Worm (Caenorhabditis elegans) whole organism, L3 larva: Measurements from ENCODE around the gene K08C7.4.
"Not testable (repeated sequence)": the region's sequence is repeated elsewhere in the genome, so short reads cannot be mapped to it uniquely, and the experiment has no call there.

Source experiments
- aly-2 ChIP-seq: fragments of 150-350 bp; optimal IDR thresholded peaks from 2 replicates; lab custom pipeline; 2014; ENCODE audit warnings: missing biosample characterization, missing genetic modification characterization
- ama-1 ChIP-seq: fragments of 150-350 bp; optimal IDR thresholded peaks from 2 replicates; lab custom pipeline; 2018
- ceh-28 ChIP-seq: fragments of 150-350 bp; optimal IDR thresholded peaks from 2 replicates; lab custom pipeline; 2014; ENCODE audit warnings: missing biosample characterization, missing genetic modification reagents, missing genetic modification characterization
- ceh-82 ChIP-seq: fragments of 150-350 bp; optimal IDR thresholded peaks from 2 replicates; lab custom pipeline; 2014; ENCODE audit warnings: missing biosample characterization, missing genetic modification characterization
- daf-12 ChIP-seq: fragments of 150-350 bp; optimal IDR thresholded peaks from 2 replicates; lab custom pipeline; 2014; ENCODE audit warnings: missing biosample characterization, missing genetic modification reagents, missing genetic modification characterization
- egl-27 ChIP-seq: sonication (generic microtip); optimal IDR thresholded peaks from 4 replicates; lab custom pipeline; 2017; ENCODE audit warnings: missing biosample characterization, missing genetic modification reagents, missing genetic modification characterization
- egl-5 ChIP-seq: fragments of 150-350 bp; optimal IDR thresholded peaks from 2 replicates; lab custom pipeline; 2017; ENCODE audit warnings: missing biosample characterization, missing genetic modification reagents, missing genetic modification characterization, inconsistent platforms
- elt-1 ChIP-seq: fragments of 150-350 bp; optimal IDR thresholded peaks from 2 replicates; lab custom pipeline; 2014; ENCODE audit warnings: missing biosample characterization, missing genetic modification characterization
- elt-2 ChIP-seq: sonication (generic microtip); optimal IDR thresholded peaks from 2 replicates; lab custom pipeline; 2016; ENCODE audit warnings: missing genetic modification reagents, mild to moderate bottlenecking, missing genetic modification characterization, missing compliant biosample characterization
- elt-3 ChIP-seq, 3 experiments: fragments of 150-350 bp in 1 of 3; sonication (generic microtip) in 2 of 3; optimal IDR thresholded peaks; 2 replicates in 2 of 3; 4 replicates in 1 of 3; lab custom pipeline; 2014 to 2017; ENCODE audit warnings: missing biosample characterization in 3 of 3, missing genetic modification characterization in 3 of 3
- eor-1 ChIP-seq, 2 experiments: fragments of 150-350 bp; optimal IDR thresholded peaks; 2 replicates each; lab custom pipeline; 2014 to 2018; ENCODE audit warnings: missing biosample characterization in 2 of 2, missing genetic modification characterization in 2 of 2
- fkh-10 ChIP-seq: sonication (generic microtip); optimal IDR thresholded peaks from 2 replicates; lab custom pipeline; 2017; ENCODE audit warnings: missing biosample characterization, missing genetic modification reagents, missing genetic modification characterization
- fkh-2 ChIP-seq: fragments of 150-350 bp; optimal IDR thresholded peaks from 2 replicates; lab custom pipeline; 2014; ENCODE audit warnings: missing biosample characterization, missing genetic modification reagents, missing genetic modification characterization
- jun-1 ChIP-seq: fragments of 150-350 bp; optimal IDR thresholded peaks from 2 replicates; lab custom pipeline; 2014; ENCODE audit warnings: missing biosample characterization, missing genetic modification reagents, missing genetic modification characterization
- lsy-12 ChIP-seq: sonication (generic microtip); optimal IDR thresholded peaks from 2 replicates; lab custom pipeline; 2016; ENCODE audit warnings: mild to moderate bottlenecking, missing genetic modification characterization, missing compliant biosample characterization
- mdl-1 ChIP-seq: fragments of 150-350 bp; optimal IDR thresholded peaks from 2 replicates; lab custom pipeline; 2014; ENCODE audit warnings: missing biosample characterization, missing genetic modification characterization
- nhr-11 ChIP-seq: fragments of 150-350 bp; optimal IDR thresholded peaks from 2 replicates; lab custom pipeline; 2014; ENCODE audit warnings: missing biosample characterization, missing genetic modification characterization
- nhr-12 ChIP-seq: fragments of 150-350 bp; optimal IDR thresholded peaks from 2 replicates; lab custom pipeline; 2014; ENCODE audit warnings: missing biosample characterization, missing genetic modification characterization
- nhr-237 ChIP-seq: fragments of 150-350 bp; optimal IDR thresholded peaks from 2 replicates; lab custom pipeline; 2014; ENCODE audit warnings: missing biosample characterization, missing genetic modification characterization
- nhr-25 ChIP-seq: sonication (generic microtip); optimal IDR thresholded peaks from 2 replicates; lab custom pipeline; 2017; ENCODE audit warnings: missing biosample characterization, missing genetic modification characterization
- nhr-28 ChIP-seq: fragments of 150-350 bp; optimal IDR thresholded peaks from 2 replicates; lab custom pipeline; 2014; ENCODE audit warnings: missing biosample characterization, missing genetic modification characterization
- nhr-43 ChIP-seq: sonication (generic microtip); optimal IDR thresholded peaks from 2 replicates; lab custom pipeline; 2016; ENCODE audit warnings: mild to moderate bottlenecking, missing genetic modification characterization, missing compliant biosample characterization; ENCODE audit not compliant: poor library complexity, severe bottlenecking
- nhr-76 ChIP-seq: fragments of 150-350 bp; sonication (generic microtip); optimal IDR thresholded peaks from 5 replicates; lab custom pipeline; 2014; ENCODE audit warnings: missing biosample characterization, missing genetic modification characterization
- nhr-77 ChIP-seq: fragments of 150-350 bp; optimal IDR thresholded peaks from 2 replicates; lab custom pipeline; 2014; ENCODE audit warnings: missing biosample characterization, missing genetic modification characterization
- pqm-1 ChIP-seq: fragments of 150-350 bp; optimal IDR thresholded peaks from 2 replicates; lab custom pipeline; 2017; ENCODE audit warnings: missing biosample characterization, missing genetic modification characterization, inconsistent platforms
- sea-2 ChIP-seq: fragments of 150-350 bp; sonication (generic microtip); optimal IDR thresholded peaks from 4 replicates; lab custom pipeline; 2014; ENCODE audit warnings: missing biosample characterization, missing genetic modification reagents, missing genetic modification characterization
- snpc-4 ChIP-seq: fragments of 150-350 bp; optimal IDR thresholded peaks from 2 replicates; lab custom pipeline; 2014; ENCODE audit warnings: missing biosample characterization, missing genetic modification characterization
- tbx-2 ChIP-seq: sonication (generic microtip); optimal IDR thresholded peaks from 2 replicates; lab custom pipeline; 2016; ENCODE audit warnings: mild to moderate bottlenecking, missing genetic modification characterization, missing compliant biosample characterization
- unc-39 ChIP-seq: sonication (generic microtip); optimal IDR thresholded peaks from 4 replicates; lab custom pipeline; 2017; ENCODE audit warnings: missing biosample characterization, missing genetic modification characterization
- unc-62 ChIP-seq: fragments of 150-350 bp; sonication (generic microtip); optimal IDR thresholded peaks from 4 replicates; lab custom pipeline; 2014; ENCODE audit warnings: missing biosample characterization, missing genetic modification reagents, missing genetic modification characterization
- ztf-11 ChIP-seq: fragments of 150-350 bp; optimal IDR thresholded peaks from 2 replicates; lab custom pipeline; 2014; ENCODE audit warnings: missing biosample characterization, missing genetic modification characterization

The K08C7.4 gene

DNA sequence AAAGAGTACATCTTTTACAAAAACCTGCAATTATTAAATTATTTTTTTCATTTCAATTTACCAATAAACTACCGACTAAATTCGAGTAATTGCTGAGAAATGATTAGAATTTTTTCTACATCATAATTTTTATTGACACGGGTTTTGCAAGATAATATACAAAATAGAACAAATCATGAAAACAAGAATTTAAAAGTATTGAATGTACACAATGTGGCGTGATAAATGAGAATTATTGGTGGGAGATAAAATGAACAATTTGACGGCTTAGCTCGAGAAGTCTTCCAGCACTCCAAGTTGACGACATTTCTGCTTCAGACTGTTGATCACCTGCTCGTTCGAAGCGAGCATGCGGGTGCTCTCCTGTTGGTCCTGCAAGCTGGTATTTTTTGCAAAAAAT is 14.9 kb upstream of the K08C7.4 start, which contains the start of gene R102.4:
Gene R102.4, minus strand, starts transcription at position 101 of the 400 bp plus-strand sequence.
- TF ChIP-seq elt-2 (tag; lab: Kevin White, UChicago) (no peak), unc-62 (GFP tag; lab: Kevin White, UChicago) (no peak), nhr-28 (tag; lab: Kevin White, UChicago) (no peak), lsy-12 (no peak), tbx-2 (tag; lab: Kevin White, UChicago) (no peak), egl-5 (tag; lab: Kevin White, UChicago) (no peak)

DNA sequence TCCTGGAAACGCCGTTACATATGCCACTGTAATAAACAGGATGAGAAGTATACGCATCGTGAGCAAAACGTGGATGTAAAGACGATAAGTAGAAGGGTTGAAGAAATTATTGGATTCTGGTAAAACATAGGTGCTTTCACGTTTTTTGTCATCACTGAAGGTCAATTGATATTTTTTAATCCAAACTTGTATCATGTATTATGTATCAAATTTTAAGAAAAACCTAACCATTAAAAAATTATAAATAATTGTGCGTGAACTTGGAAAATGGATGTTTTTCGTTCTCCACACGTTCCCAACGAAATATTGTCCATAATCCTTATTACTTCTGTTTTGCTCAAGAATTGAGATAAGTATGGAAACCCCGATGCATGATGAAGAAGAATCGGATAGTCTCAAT is 9.9 kb upstream of the K08C7.4 start, which contains the start of gene R102.8:
Gene R102.8, minus strand, starts transcription at position 101 of the 400 bp plus-strand sequence.
- TF ChIP-seq nhr-43 (tag; lab: Kevin White, UChicago) (no peak), nhr-237 (tag; lab: Kevin White, UChicago) (no peak), snpc-4 (tag; lab: Kevin White, UChicago) (no peak), egl-5 (tag; lab: Kevin White, UChicago) (no peak)

ce11 chrIV:10688972-10689567 is 8.8 kb upstream of the K08C7.4 start, which contains the start of gene R102.3:
Gene R102.3 (plus strand): TSS chrIV:10689517.
- TF ChIP-seq nhr-11 (tag; lab: Kevin White, UChicago) (peak; percentile 7), fkh-2 (tag; lab: Kevin White, UChicago) (no peak)

ce11 chrIV:10687307-10687706 is 7.0 kb upstream of the K08C7.4 start, which contains the start of gene R102.2:
Gene R102.2 (plus strand): TSS chrIV:10687607.
- TF ChIP-seq nhr-76; nhr-12 (tag; lab: Kevin White, UChicago); nhr-11 (tag; lab: Kevin White, UChicago): not testable (repeated sequence)

DNA sequence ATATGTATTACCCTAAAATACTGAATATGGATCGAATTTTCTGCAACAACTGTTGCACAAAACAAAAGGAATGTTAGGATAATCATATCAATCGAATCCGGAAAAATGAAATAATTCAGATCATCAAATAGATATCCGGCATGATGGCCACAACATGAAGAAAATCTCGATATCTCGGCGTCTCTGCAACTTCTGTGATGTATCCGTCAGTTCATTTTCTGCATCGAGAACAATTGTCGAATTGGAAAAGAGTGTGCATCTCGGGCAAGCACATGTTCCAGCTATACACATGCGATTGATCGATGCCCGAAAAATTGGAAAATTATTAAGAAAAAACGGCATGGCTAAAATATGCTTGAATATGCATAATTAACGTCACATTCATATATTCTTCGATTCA is 5.5 kb upstream of the K08C7.4 start, which contains the start of the genes K08C7.6 and R102.1:
Gene K08C7.6, minus strand, starts transcription at position 101 of the 400 bp plus-strand sequence.
Gene R102.1, plus strand, starts transcription at position 291 of the 400 bp plus-strand sequence.
- TF ChIP-seq unc-39 (tag; lab: Kevin White, UChicago) (no peak), pqm-1 (tag; lab: Kevin White, UChicago) (no peak), sea-2 (GFP tag; lab: Kevin White, UChicago) (no peak), daf-12 (tag; lab: Kevin White, UChicago) (no peak), egl-27 (tag; lab: Kevin White, UChicago) (no peak), nhr-76 (no peak), snpc-4 (tag; lab: Kevin White, UChicago) (no peak), ceh-28 (no peak), aly-2 (tag; lab: Kevin White, UChicago) (no peak), nhr-77 (tag; lab: Kevin White, UChicago) (no peak)

- TF ChIP-seq pqm-1 (tag; lab: Kevin White, UChicago) (peak; percentile 91), ztf-11 (tag; lab: Kevin White, UChicago) (no peak), elt-3 (tag; optimal IDR thresholded peaks at IDR 0.05; lab: Kevin White, UChicago) (no peak), elt-2 (tag; lab: Kevin White, UChicago) (peak; percentile 43), mdl-1 (tag; lab: Kevin White, UChicago) (peak; percentile 29), nhr-12 (tag; lab: Kevin White, UChicago) (no peak), ama-1 (no peak), nhr-43 (tag; lab: Kevin White, UChicago) (peak; percentile 15), elt-1 (no peak), jun-1 (tag; lab: Kevin White, UChicago) (peak; percentile 81)
Observed at ce11 chrIV:10682155-10682749, 2.0 kb upstream of the K08C7.4 start, which contains the start of gene fmo-2. Gene fmo-2 (plus strand): TSS chrIV:10682524.

DNA sequence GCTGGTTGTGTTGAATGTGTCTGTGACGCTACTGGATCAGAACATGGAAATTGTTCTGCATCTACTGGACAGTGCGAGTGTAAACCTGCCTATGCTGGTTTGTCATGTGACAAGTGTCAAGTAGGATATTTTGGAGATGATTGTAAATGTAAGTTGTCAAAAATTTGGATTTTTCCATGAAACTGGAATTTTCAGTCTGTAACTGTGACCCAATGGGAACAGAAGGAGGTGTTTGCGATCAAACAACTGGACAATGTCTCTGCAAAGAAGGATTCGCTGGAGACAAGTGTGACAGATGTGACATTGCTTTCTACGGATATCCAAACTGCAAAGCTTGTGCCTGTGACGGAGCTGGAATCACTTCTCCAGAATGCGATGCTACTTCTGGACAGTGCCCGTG is 11.7 kb downstream of the K08C7.4 start:
- TF ChIP-seq fkh-10 (no peak), ceh-82 (no peak), unc-39 (tag; lab: Kevin White, UChicago) (no peak), eor-1 (tag; optimal IDR thresholded peaks at IDR 0.05; lab: Kevin White, UChicago) (no peak), nhr-25 (tag; lab: Kevin White, UChicago) (no peak), nhr-76 (no peak), unc-62 (GFP tag; lab: Kevin White, UChicago) (no peak), mdl-1 (tag; lab: Kevin White, UChicago) (no peak), egl-27 (tag; lab: Kevin White, UChicago) (no peak)
